Fruit fly (Drosophila melanogaster): ENCODE measurements around the gene kst.

The kst gene

dm6 chr3L:3334784-3335183 lies 1.9 kb upstream of the kst start, which contains the start of gene CG14969 (continued):
- TF ChIP-seq aop (GFP tag; IDR thresholded peaks at IDR 0.05) (no peak), Awh (GFP tag; IDR thresholded peaks at IDR 0.05) (no peak), CG11398 (GFP tag; optimal IDR thresholded peaks at IDR 0.05) (no peak), seq (GFP tag; IDR thresholded peaks at IDR 0.05) (no peak), dpn (GFP tag; optimal IDR thresholded peaks at IDR 0.05) (peak in 1 of 2 experiments; percentile 32), lilli (GFP tag; optimal IDR thresholded peaks at IDR 0.05) (peak; percentile 15), CG1603 (tag; optimal IDR thresholded peaks at IDR 0.05) (peak; percentile 70), CG13894 (tag; optimal IDR thresholded peaks at IDR 0.05) (no peak), CG15514 (GFP tag; optimal IDR thresholded peaks at IDR 0.05) (peak; percentile 43), CG9437 (GFP tag; optimal IDR thresholded peaks at IDR 0.05) (no peak), CG14710 (tag; optimal IDR thresholded peaks at IDR 0.05) (peak; percentile 37), nom (GFP tag; optimal IDR thresholded peaks at IDR 0.05) (no peak), dati (GFP tag; IDR thresholded peaks at IDR 0.05) (no peak), fd64A (GFP tag; optimal IDR thresholded peaks at IDR 0.05) (no peak), CHES-1-like (GFP tag; optimal IDR thresholded peaks at IDR 0.05) (no peak), CG10321 (GFP tag; IDR thresholded peaks at IDR 0.05) (no peak), tgo (GFP tag; IDR thresholded peaks at IDR 0.05) (no peak), Xrp1 (GFP tag; IDR thresholded peaks at IDR 0.05) (no peak), E2f2 (GFP tag; IDR thresholded peaks at IDR 0.05) (peak; percentile 95), CG7987 (GFP tag; optimal IDR thresholded peaks at IDR 0.05) (no peak), Poxn (GFP tag; IDR thresholded peaks at IDR 0.05) (no peak), h (optimal IDR thresholded peaks at IDR 0.05) (no peak), CG10274 (GFP tag; optimal IDR thresholded peaks at IDR 0.05) (no peak), NK7.1 (GFP tag; optimal IDR thresholded peaks at IDR 0.05) (no peak), gcm (GFP tag; optimal IDR thresholded peaks at IDR 0.05) (no peak), tap (tag; optimal IDR thresholded peaks at IDR 0.05) (no peak), tna (GFP tag; IDR thresholded peaks at IDR 0.05; ENCODE audit: partially characterized antibody) (no peak; the same call in 1 of the 2 replicates), CG4404 (GFP tag; IDR thresholded peaks at IDR 0.05) (no peak), Trl (optimal IDR thresholded peaks at IDR 0.05) (no peak), Trl (GFP tag; optimal IDR thresholded peaks at IDR 0.05) (no peak), CG11093 (GFP tag; IDR thresholded peaks at IDR 0.05) (no peak), CG13287 (GFP tag; IDR thresholded peaks at IDR 0.05; ENCODE audit: partially characterized antibody) (peak; percentile 67), CG3726 (GFP tag; IDR thresholded peaks at IDR 0.05) (no peak), chm (GFP tag; IDR thresholded peaks at IDR 0.05) (no peak; the same call in 1 of the 2 replicates), BEAF-32 (GFP tag; optimal IDR thresholded peaks at IDR 0.05) (peak; percentile 54), zf30C (GFP tag; optimal IDR thresholded peaks at IDR 0.05) (no peak), CG34376 (GFP tag; optimal IDR thresholded peaks at IDR 0.05) (no peak), C15 (GFP tag; IDR thresholded peaks at IDR 0.05) (no peak), bigmax (GFP tag; optimal IDR thresholded peaks at IDR 0.05) (no peak), Opbp (GFP tag; IDR thresholded peaks at IDR 0.05; ENCODE audit: partially characterized antibody) (peak; percentile 64; the same call in 1 of the 3 replicates), zen (tag; optimal IDR thresholded peaks at IDR 0.05) (peak; percentile 35), HmgZ (tag; optimal IDR thresholded peaks at IDR 0.05) (peak; percentile 22), Nf-YB (GFP tag; optimal IDR thresholded peaks at IDR 0.05) (no peak), CG6272 (GFP tag; IDR thresholded peaks at IDR 0.05) (no peak), stc (GFP tag; IDR thresholded peaks at IDR 0.05) (no peak), Jarid2 (GFP tag; optimal IDR thresholded peaks at IDR 0.05) (no peak), CG17385 (GFP tag; optimal IDR thresholded peaks at IDR 0.05) (no peak), maf-S (GFP tag; optimal IDR thresholded peaks at IDR 0.05) (no peak), CG30403 (GFP tag; optimal IDR thresholded peaks at IDR 0.05) (no peak), Hr3 (GFP tag; optimal IDR thresholded peaks at IDR 0.05) (no peak), CG12236 (GFP tag; optimal IDR thresholded peaks at IDR 0.05) (no peak), CG11696 (GFP tag; IDR thresholded peaks at IDR 0.05) (no peak), pho (GFP tag; optimal IDR thresholded peaks at IDR 0.05) (no peak)
